Worm (Caenorhabditis elegans) whole organism, young adult: ENCODE data around the gene lact-3.

Source experiments
- F23B12.7 ChIP-seq: sonication (generic microtip); optimal IDR thresholded peaks from 2 replicates; lab custom pipeline; 2017; ENCODE audit warnings: missing genetic modification characterization, mild to moderate bottlenecking, missing compliant biosample characterization, antibody characterized with exemption, moderate library complexity; ENCODE audit not compliant: insufficient read depth
- T26A5.8 ChIP-seq: sonication (generic microtip); optimal IDR thresholded peaks from 2 replicates; lab custom pipeline; 2016; ENCODE audit warnings: missing genetic modification characterization, missing compliant biosample characterization
- ets-4 ChIP-seq: fragments of 200-800 bp; sonication (Bioruptor generic); optimal IDR thresholded peaks from 2 replicates; lab custom pipeline; 2018; ENCODE audit warnings: mild to moderate bottlenecking, missing genetic modification characterization, missing compliant biosample characterization
- lin-35 ChIP-seq, 3 experiments: fragments of 150-350 bp in 2 of 3; sonication (generic microtip) in 1 of 3; optimal IDR thresholded peaks; 2 replicates each; lab custom pipeline; 2014 to 2018; ENCODE audit warnings: missing biosample characterization in 3 of 3, missing genetic modification characterization in 3 of 3, missing genetic modification reagents in 3 of 3
- madf-6 ChIP-seq: fragments of 200-800 bp; sonication (Bioruptor generic); IDR thresholded peaks from 2 replicates; pipeline ENCODE4 v1.3.6; 2022; ENCODE audit warnings: missing genetic modification reagents, missing genetic modification characterization, missing compliant biosample characterization
- rec-8 ChIP-seq, 2 experiments: sonication (generic microtip); optimal IDR thresholded peaks; 2 replicates each; lab custom pipeline; 2016; ENCODE audit warnings: mild to moderate bottlenecking in 2 of 2, missing genetic modification characterization in 2 of 2, missing genetic modification reagents in 2 of 2, missing genotype in 2 of 2, missing biosample characterization in 1 of 2, missing compliant biosample characterization in 1 of 2, moderate library complexity in 1 of 2
- unc-62 ChIP-seq: fragments of 150-350 bp; optimal IDR thresholded peaks from 2 replicates; lab custom pipeline; 2014; ENCODE audit warnings: missing biosample characterization, missing genetic modification reagents, missing genetic modification characterization
- zim-3 ChIP-seq: sonication (generic microtip); optimal IDR thresholded peaks from 2 replicates; lab custom pipeline; 2017; ENCODE audit warnings: mild to moderate bottlenecking, missing genetic modification characterization, moderate library complexity, missing compliant biosample characterization

ce11 chrII:10696060-10696459, 38.6 kb upstream of the lact-3 start:
- TF ChIP-seq T26A5.8: no peak
- no peak for TF ChIP-seq unc-62 (GFP tag; lab: Kevin White, UChicago)
- TF ChIP-seq ets-4: no peak
- TF ChIP-seq rec-8 (tag; optimal IDR thresholded peaks at IDR 0.05; lab: Kevin White, UChicago): no peak
- no peak for TF ChIP-seq madf-6 (GFP tag; lab: Robert Waterston, UW)
- TF ChIP-seq zim-3 (tag; lab: Kevin White, UChicago): no peak
- no peak for TF ChIP-seq lin-35 (GFP tag; optimal IDR thresholded peaks at IDR 0.05; lab: Kevin White, UChicago)
- TF ChIP-seq F23B12.7 (tag; lab: Kevin White, UChicago): no peak
